Worm (Caenorhabditis elegans): ENCODE data around the gene C32A9.1.

Gene C32A9.1

DNA sequence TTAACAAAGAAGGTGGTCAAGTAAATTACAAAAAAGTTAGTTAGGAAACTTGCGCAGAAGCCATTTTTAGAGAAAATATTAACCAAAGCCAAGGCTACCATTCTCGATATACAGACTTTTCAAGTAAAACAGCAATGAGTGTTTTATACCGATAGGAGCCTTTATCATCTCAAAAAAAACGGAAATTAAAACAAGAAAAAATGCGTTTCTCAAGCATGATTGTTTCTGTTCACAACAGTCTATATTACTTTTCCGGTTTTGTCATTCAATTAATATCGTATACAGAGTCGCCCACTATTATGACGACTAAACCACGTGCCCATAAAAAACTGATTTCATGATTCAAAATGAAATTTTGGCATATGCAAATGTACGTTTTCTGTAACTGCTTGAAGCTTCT lies 19.0 kb downstream of the C32A9.1 start, which contains the start of gene str-74:
Gene str-74, minus strand, starts transcription at position 101 of the 400 bp plus-strand sequence.
- TF ChIP-seq nhr-2 (tag; optimal IDR thresholded peaks at IDR 0.05): no peak
- TF ChIP-seq pha-4 (tag; optimal IDR thresholded peaks at IDR 0.05): no peak
- TF ChIP-seq lin-13 (tag; optimal IDR thresholded peaks at IDR 0.05): no peak
- no peak for TF ChIP-seq elt-1 (tag; optimal IDR thresholded peaks at IDR 0.05; ENCODE audit: borderline replicate concordance, insufficient read depth)
- no peak for TF ChIP-seq lsy-2 (tag; optimal IDR thresholded peaks at IDR 0.05)
- no peak for TF ChIP-seq zip-8 (tag; optimal IDR thresholded peaks at IDR 0.05)
- no peak for TF ChIP-seq unc-62 (GFP tag; optimal IDR thresholded peaks at IDR 0.05)
- TF ChIP-seq M03D4.4 (tag; optimal IDR thresholded peaks at IDR 0.05): no peak
- no peak for TF ChIP-seq hlh-1 (tag; optimal IDR thresholded peaks at IDR 0.05)

DNA sequence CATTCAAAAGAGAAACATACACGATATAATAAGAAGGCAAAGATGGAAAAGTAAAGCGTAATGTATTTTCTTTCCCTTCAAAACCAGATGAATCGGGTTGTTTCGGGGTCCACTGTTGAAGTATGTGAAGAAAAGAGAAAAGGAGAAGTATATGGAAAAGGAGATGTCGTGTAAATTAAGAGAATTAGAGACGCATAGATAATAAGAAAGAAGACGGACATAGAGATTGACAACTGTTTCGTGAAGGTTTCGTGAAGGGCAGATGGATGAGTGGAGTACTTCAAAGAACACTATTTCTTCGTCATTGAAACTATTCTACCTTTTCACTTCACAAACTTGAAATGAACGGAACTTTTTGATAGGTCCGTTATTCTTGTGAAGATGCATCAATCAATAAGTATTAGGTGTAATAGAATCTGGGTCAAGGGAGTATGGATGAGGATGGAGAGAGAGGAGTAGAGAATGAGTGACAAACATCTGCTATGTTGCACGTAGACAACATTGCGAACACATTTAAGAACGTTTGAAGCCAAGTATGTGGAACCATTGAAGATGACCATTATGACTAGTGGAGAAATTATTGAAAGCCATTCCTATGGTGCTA lies 21.7 kb downstream of the C32A9.1 start:
- TF ChIP-seq unc-39 (tag; optimal IDR thresholded peaks at IDR 0.05) (no peak), blmp-1 (tag; optimal IDR thresholded peaks at IDR 0.05) (no peak), ham-2 (GFP tag; optimal IDR thresholded peaks at IDR 0.05) (no peak), hlh-1 (tag; optimal IDR thresholded peaks at IDR 0.05) (peak; percentile 64), ceh-39 (tag; optimal IDR thresholded peaks at IDR 0.05) (no peak), nhr-2 (tag; optimal IDR thresholded peaks at IDR 0.05) (no peak), elt-1 (tag; optimal IDR thresholded peaks at IDR 0.05; ENCODE audit: borderline replicate concordance, insufficient read depth) (no peak), snpc-4 (tag; optimal IDR thresholded peaks at IDR 0.05) (no peak), nhr-237 (tag; optimal IDR thresholded peaks at IDR 0.05) (no peak), mls-2 (tag; optimal IDR thresholded peaks at IDR 0.05) (no peak), unc-120 (tag; optimal IDR thresholded peaks at IDR 0.05; ENCODE audit: poor library complexity, severe bottlenecking) (peak; percentile 57), bed-3 (GFP tag; optimal IDR thresholded peaks at IDR 0.05) (no peak), mab-5 (tag; optimal IDR thresholded peaks at IDR 0.05) (peak; percentile 15), drap-1 (GFP tag; optimal IDR thresholded peaks at IDR 0.05) (no peak), pha-4 (tag; optimal IDR thresholded peaks at IDR 0.05) (no peak), unc-62 (GFP tag; optimal IDR thresholded peaks at IDR 0.05) (peak; percentile 84), flh-1 (GFP tag; optimal IDR thresholded peaks at IDR 0.05) (no peak), mep-1 (tag; optimal IDR thresholded peaks at IDR 0.05) (no peak), M03D4.4 (tag; optimal IDR thresholded peaks at IDR 0.05) (no peak), lin-32 (GFP tag; optimal IDR thresholded peaks at IDR 0.05) (no peak), lsy-2 (tag; optimal IDR thresholded peaks at IDR 0.05) (no peak)

DNA sequence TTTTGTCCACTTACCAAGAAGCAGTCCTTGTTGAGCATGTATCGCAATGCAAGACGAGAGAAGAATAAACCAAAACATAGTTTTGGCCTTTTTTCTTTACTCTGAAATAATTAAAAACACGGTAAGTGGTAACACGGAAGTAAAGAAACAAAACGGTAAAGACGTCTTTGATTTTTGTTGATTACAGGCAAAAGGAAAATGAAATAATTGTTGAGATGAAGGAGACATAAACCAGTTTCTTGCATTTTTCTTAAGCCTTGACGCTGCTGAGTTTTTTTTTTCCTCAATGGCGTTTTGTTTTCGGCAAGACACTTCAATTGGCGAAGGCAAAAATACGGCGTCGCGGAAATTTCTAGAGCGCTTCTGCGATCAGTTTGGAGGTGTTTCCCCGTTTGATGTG lies 23.1 kb downstream of the C32A9.1 start, which contains the start of gene zipt-13:
Gene zipt-13, minus strand, starts transcription at position 101 of the 400 bp plus-strand sequence.
- TF ChIP-seq snpc-4 (tag; optimal IDR thresholded peaks at IDR 0.05) (no peak), unc-39 (tag; optimal IDR thresholded peaks at IDR 0.05) (no peak), flh-1 (GFP tag; optimal IDR thresholded peaks at IDR 0.05) (no peak), nhr-2 (tag; optimal IDR thresholded peaks at IDR 0.05) (no peak), unc-120 (tag; optimal IDR thresholded peaks at IDR 0.05; ENCODE audit: poor library complexity, severe bottlenecking) (no peak), elt-3 (tag; optimal IDR thresholded peaks at IDR 0.05) (no peak), ham-2 (GFP tag; optimal IDR thresholded peaks at IDR 0.05) (no peak), M03D4.4 (tag; optimal IDR thresholded peaks at IDR 0.05) (no peak), lsy-2 (tag; optimal IDR thresholded peaks at IDR 0.05) (no peak), elt-1 (tag; optimal IDR thresholded peaks at IDR 0.05; ENCODE audit: borderline replicate concordance, insufficient read depth) (no peak), ceh-83 (GFP tag; optimal IDR thresholded peaks at IDR 0.05) (no peak), nhr-12 (tag; optimal IDR thresholded peaks at IDR 0.05) (no peak), unc-62 (GFP tag; optimal IDR thresholded peaks at IDR 0.05) (no peak), mep-1 (tag; optimal IDR thresholded peaks at IDR 0.05) (no peak), nhr-76 (tag; optimal IDR thresholded peaks at IDR 0.05) (no peak), mls-2 (tag; optimal IDR thresholded peaks at IDR 0.05) (no peak), sptf-1 (tag; optimal IDR thresholded peaks at IDR 0.05) (no peak), tbx-8 (GFP tag; optimal IDR thresholded peaks at IDR 0.05) (no peak), sem-2 (GFP tag; optimal IDR thresholded peaks at IDR 0.05) (no peak), ceh-39 (tag; optimal IDR thresholded peaks at IDR 0.05) (no peak)

DNA sequence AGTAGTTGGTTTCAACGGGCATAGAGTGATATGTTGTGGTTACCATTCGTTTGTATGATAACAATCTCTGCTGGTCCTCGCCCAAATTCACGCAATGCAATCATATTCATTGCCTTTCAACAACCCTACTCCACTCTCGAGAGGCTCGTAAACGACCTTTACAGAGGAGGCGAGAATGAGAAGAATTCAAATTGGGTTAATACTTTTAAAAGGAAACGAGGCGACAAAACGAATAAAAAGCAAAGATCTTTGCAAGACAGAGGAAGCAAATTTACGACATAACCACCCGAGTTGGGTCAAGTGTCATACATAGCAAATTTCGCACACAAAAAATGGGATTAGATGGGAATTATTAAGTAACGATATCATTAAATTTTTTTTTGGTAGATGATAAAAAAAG lies 27.5 kb downstream of the C32A9.1 start:
- no peak for TF ChIP-seq flh-1 (GFP tag; optimal IDR thresholded peaks at IDR 0.05)
- TF ChIP-seq ces-1 (GFP tag; optimal IDR thresholded peaks at IDR 0.05): peak; percentile 37
- TF ChIP-seq zip-8 (tag; optimal IDR thresholded peaks at IDR 0.05): no peak

DNA sequence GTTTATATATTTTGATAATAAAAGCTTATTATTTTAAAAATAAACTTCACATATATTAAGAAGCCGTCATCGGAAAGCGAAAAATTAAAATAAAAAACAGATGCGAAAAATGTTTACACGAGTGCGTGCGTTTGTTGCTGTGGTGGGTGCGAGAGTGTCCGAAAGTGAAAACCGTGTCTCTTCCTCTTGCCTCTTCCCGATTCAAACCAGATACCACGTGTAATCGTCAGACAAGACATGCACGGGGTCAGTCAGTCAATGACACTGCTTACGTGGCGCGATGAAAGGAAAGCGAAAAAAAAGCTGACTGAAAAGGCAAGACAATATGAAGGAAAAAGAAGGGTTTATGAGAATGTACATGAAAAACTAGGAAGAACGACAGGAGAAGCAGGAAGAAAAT lies 29.1 kb downstream of the C32A9.1 start:
- no peak for TF ChIP-seq nhr-12 (tag; optimal IDR thresholded peaks at IDR 0.05)
- peak; percentile 82 for TF ChIP-seq blmp-1 (tag; optimal IDR thresholded peaks at IDR 0.05)
